Fruit fly (Drosophila melanogaster): ENCODE measurements around the gene Hex-t1.

dm6 chr3R:26481231-26481630, 32.4 kb downstream of the Hex-t1 start:
- no peak for TF ChIP-seq psq (optimal IDR thresholded peaks at IDR 0.05)
- TF ChIP-seq CG8478 (optimal IDR thresholded peaks at IDR 0.05), result no peak
- no peak for TF ChIP-seq pan (optimal IDR thresholded peaks at IDR 0.05)
